Worm (Caenorhabditis elegans) whole organism, early embryonic: ENCODE measurements around the gene pgap-2.

Experiments used
- B0310.2 ChIP-seq: sonication (generic microtip); optimal IDR thresholded peaks from 2 replicates; lab custom pipeline; 2016; ENCODE audit warnings: mild to moderate bottlenecking, missing genetic modification characterization, missing compliant biosample characterization
- F13C5.2 ChIP-seq: sonication (generic microtip); optimal IDR thresholded peaks from 2 replicates; lab custom pipeline; 2017; ENCODE audit warnings: mild to moderate bottlenecking, missing genetic modification characterization, inconsistent platforms, missing compliant biosample characterization
- aly-1 ChIP-seq: sonication (generic microtip); optimal IDR thresholded peaks from 2 replicates; lab custom pipeline; 2016; ENCODE audit warnings: missing genetic modification characterization, missing compliant biosample characterization
- ama-1 ChIP-seq: fragments of 150-350 bp; optimal IDR thresholded peaks from 2 replicates; lab custom pipeline; 2014
- ceh-13 ChIP-seq: fragments of 200-800 bp; sonication (Bioruptor generic); optimal IDR thresholded peaks from 2 replicates; lab custom pipeline; 2018; ENCODE audit warnings: mild to moderate bottlenecking, missing genetic modification characterization, missing compliant biosample characterization
- ceh-36 ChIP-seq: sonication (generic microtip); optimal IDR thresholded peaks from 2 replicates; lab custom pipeline; 2016; ENCODE audit warnings: missing genetic modification characterization, inconsistent platforms, missing compliant biosample characterization
- ets-7 ChIP-seq: sonication (generic microtip); optimal IDR thresholded peaks from 2 replicates; lab custom pipeline; 2016; ENCODE audit warnings: missing genotype, missing genetic modification characterization, missing compliant biosample characterization
- flt-1 ChIP-seq: fragments of 200-800 bp; sonication (Bioruptor generic); IDR thresholded peaks from 2 replicates; pipeline ENCODE4 v1.3.6; 2022; ENCODE audit warnings: missing genetic modification characterization, missing compliant biosample characterization
- hmbx-1 ChIP-seq: sonication (generic microtip); optimal IDR thresholded peaks from 2 replicates; lab custom pipeline; 2016; ENCODE audit warnings: mild to moderate bottlenecking, missing genetic modification characterization, missing compliant biosample characterization
- hmg-4 ChIP-seq: fragments of 200-800 bp; sonication (Bioruptor generic); optimal IDR thresholded peaks from 2 replicates; lab custom pipeline; 2018; ENCODE audit warnings: mild to moderate bottlenecking, missing genetic modification characterization, missing compliant biosample characterization
- hnd-1 ChIP-seq: sonication (generic microtip); optimal IDR thresholded peaks from 2 replicates; lab custom pipeline; 2016; ENCODE audit warnings: missing genetic modification characterization, missing compliant biosample characterization
- pes-1 ChIP-seq: fragments of 200-800 bp; sonication (Bioruptor generic); IDR thresholded peaks from 2 replicates; pipeline ENCODE4 v1.3.6; 2022; ENCODE audit warnings: missing genetic modification reagents, missing genetic modification characterization, missing compliant biosample characterization
- scrt-1 ChIP-seq: fragments of 200-800 bp; sonication (Bioruptor generic); IDR thresholded peaks from 2 replicates; pipeline ENCODE4 v1.3.6; 2022; ENCODE audit warnings: missing genetic modification characterization, missing compliant biosample characterization
- sea-1 ChIP-seq: fragments of 200-800 bp; sonication (Bioruptor generic); conservative IDR thresholded peaks from 2 replicates; pipeline ENCODE4 v1.3.6; 2022; ENCODE audit warnings: missing genetic modification characterization, missing compliant biosample characterization
- tbx-11 ChIP-seq: fragments of 200-800 bp; sonication (Bioruptor generic); IDR thresholded peaks from 2 replicates; pipeline ENCODE4 v1.3.6; 2022; ENCODE audit warnings: missing genetic modification characterization, missing compliant biosample characterization
- tbx-37 ChIP-seq: fragments of 200-800 bp; sonication (Bioruptor generic); conservative IDR thresholded peaks from 2 replicates; pipeline ENCODE4 v1.3.6; 2022; ENCODE audit warnings: missing genetic modification reagents, missing genetic modification characterization, missing compliant biosample characterization
- tra-4 ChIP-seq: sonication (generic microtip); optimal IDR thresholded peaks from 2 replicates; lab custom pipeline; 2017; ENCODE audit warnings: missing genetic modification characterization, missing compliant biosample characterization

Gene pgap-2

DNA sequence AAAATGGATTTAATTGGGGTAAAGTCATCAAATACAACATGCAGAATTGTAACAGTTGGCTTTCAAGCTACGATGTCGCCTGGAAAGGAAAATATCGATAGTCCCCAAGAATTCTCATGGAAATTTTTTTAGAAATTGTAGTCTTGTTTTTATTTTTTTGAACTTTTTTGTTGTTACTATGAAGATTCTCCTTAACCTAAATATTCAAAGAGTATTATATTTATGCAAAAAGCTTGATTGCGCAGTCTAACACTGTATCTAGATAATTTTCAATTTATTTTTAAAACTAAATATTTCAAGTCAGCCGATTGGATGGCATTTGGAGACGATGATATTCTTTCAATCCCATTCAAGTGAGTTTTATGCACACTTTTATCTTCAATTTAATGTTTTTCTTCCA, at the start of gene pgap-2:
TSS of gene pgap-2 (plus strand) at position 301 of the 400 bp plus-strand sequence.
- TF ChIP-seq aly-1 (tag; lab: Kevin White, UChicago) (no peak), tbx-37 (no peak), scrt-1 (no peak), ama-1 (lab: Kevin White, UChicago) (no peak), tbx-11 (GFP tag; lab: Robert Waterston, UW) (no peak)

- TF ChIP-seq tra-4 (tag; lab: Kevin White, UChicago) (no peak), aly-1 (tag; lab: Kevin White, UChicago) (no peak), flt-1 (GFP tag; lab: Robert Waterston, UW) (no peak), hmbx-1 (no peak), hmg-4 (GFP tag; lab: Kevin White, UChicago) (no peak), ceh-36 (tag; lab: Kevin White, UChicago) (no peak), tbx-11 (GFP tag; lab: Robert Waterston, UW) (no peak), ets-7 (tag; lab: Kevin White, UChicago) (no peak), ama-1 (lab: Kevin White, UChicago) (no peak), pes-1 (GFP tag; lab: Robert Waterston, UW) (no peak), F13C5.2 (no peak), hnd-1 (tag; lab: Kevin White, UChicago) (no peak), tbx-37 (no peak), scrt-1 (no peak), B0310.2 (tag; lab: Kevin White, UChicago) (no peak), ceh-13 (no peak)
These were observed 48.9 kb upstream of the pgap-2 start for ce11 chrIII:4656415-4656814.

DNA sequence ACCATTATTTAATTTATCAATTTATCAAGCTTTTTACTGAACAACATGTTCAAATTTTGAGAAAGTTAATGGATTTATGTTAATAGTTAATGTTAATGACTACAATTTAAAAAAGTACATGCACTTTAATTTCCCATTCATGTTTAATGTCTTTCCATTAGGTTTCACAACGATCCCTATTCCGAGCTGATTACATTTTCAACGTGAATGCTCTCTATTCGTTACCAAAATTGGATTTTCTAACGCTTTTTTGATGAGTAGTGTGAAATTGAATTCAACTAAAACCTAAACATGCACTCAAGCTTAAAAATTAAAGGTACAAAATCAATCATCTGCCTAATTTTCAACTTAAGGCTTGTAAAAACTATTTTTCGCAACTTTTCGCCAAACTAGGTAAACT, 47.9 kb upstream of the pgap-2 start:
- TF ChIP-seq hmbx-1 (no peak), F13C5.2 (no peak), hmg-4 (GFP tag; lab: Kevin White, UChicago) (no peak), sea-1 (no peak)

DNA sequence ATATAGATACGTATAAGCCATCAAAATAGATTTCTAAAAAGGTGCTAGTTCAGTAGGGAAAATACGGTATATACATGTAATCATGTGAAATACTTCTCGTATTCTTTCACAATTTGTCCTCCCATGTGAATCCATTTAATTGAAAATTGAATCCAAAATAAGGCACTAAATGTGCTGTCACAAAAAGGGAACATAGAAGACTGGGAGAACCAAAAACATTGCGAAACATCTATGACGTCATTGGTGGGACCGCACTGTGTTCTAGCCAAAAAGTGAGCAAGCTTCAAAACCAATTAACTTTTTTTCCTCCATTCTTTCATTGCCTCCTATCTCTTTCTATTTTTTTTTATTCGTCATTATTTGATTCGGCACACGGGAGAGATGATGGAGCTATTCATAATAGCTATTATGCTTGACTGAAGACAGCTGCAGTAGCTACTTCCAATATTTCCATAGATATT, 46.9 kb upstream of the pgap-2 start, which contains the start of gene cdka-1:
TSS of gene cdka-1 (plus strand) at position 411 of the 461 bp plus-strand sequence.
- no peak for TF ChIP-seq tbx-11 (GFP tag; lab: Robert Waterston, UW)
- TF ChIP-seq ama-1 (lab: Kevin White, UChicago): no peak
- no peak for TF ChIP-seq ets-7 (tag; lab: Kevin White, UChicago)

ce11 chrIII:4659426-4659825, 45.9 kb upstream of the pgap-2 start:
- TF ChIP-seq hnd-1 (tag; lab: Kevin White, UChicago) (no peak), scrt-1 (no peak), B0310.2 (tag; lab: Kevin White, UChicago) (no peak)

DNA sequence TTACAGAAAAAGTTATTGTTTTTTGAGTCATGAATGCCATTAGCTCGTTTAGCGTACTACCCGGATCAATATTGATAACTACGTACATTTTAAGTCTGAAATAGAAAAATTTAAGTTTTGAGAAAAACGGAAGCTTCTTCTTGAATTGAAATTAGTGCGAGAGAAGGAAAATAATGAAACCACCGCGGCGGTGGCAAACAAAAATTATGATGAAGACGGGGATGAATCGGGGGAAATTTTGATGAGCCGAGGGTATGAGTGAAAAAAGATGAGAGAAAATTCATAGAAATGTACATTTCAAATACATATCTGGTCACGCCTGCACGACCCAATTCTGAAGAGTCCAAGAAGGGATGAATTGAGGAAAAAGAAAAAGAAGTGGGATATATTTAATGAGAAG, 40.0 kb upstream of the pgap-2 start, which contains the start of gene T23F11.4:
TSS of gene T23F11.4 (minus strand) at position 101 of the 400 bp plus-strand sequence.
- TF ChIP-seq flt-1 (GFP tag; lab: Robert Waterston, UW): no peak
- no peak for TF ChIP-seq tra-4 (tag; lab: Kevin White, UChicago)
- TF ChIP-seq tbx-37: no peak
- no peak for TF ChIP-seq scrt-1
- no peak for TF ChIP-seq hmg-4 (GFP tag; lab: Kevin White, UChicago)
- TF ChIP-seq aly-1 (tag; lab: Kevin White, UChicago): no peak
- TF ChIP-seq ama-1 (lab: Kevin White, UChicago): no peak
- TF ChIP-seq tbx-11 (GFP tag; lab: Robert Waterston, UW): no peak
- no peak for TF ChIP-seq sea-1
- no peak for TF ChIP-seq ets-7 (tag; lab: Kevin White, UChicago)
- no peak for TF ChIP-seq hnd-1 (tag; lab: Kevin White, UChicago)
- TF ChIP-seq F13C5.2: no peak
- no peak for TF ChIP-seq ceh-13
- no peak for TF ChIP-seq B0310.2 (tag; lab: Kevin White, UChicago)
- TF ChIP-seq ceh-36 (tag; lab: Kevin White, UChicago): no peak
- TF ChIP-seq pes-1 (GFP tag; lab: Robert Waterston, UW): no peak
- no peak for TF ChIP-seq hmbx-1

DNA sequence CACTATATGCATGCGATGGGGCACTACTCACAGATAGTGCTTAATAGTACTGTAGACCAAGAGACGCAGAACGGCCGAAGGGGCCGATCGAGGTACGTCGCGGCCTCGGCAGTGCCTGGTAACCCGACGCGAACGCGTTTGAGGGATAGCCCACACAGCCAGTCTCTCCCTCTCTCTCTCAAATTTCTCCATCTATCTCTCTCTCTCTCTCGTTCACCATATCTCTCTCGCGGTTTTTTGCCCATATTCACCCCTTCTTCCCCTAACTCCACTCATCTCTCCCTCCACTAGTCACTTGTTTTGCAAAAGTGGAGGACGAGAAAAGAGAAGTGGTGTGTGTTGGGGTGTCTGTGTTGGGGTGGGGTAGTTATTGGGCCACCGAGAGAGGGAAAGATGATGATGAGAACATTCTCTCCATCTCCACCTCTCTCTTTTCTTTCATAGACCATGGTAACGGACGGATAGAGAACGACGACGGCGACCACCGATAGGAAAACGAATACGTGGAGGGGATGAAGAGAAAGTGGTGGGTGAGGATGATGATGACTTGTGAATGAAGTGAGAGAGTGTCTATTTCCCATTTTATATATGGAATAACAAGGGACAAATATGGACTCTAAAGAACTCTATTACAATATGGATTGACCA, 38.4 kb upstream of the pgap-2 start:
- TF ChIP-seq hmbx-1: no peak
- TF ChIP-seq ets-7 (tag; lab: Kevin White, UChicago): no peak
- 0 out of 2 replicates have a peak, but pooled peaks have one; percentile 23 for TF ChIP-seq sea-1
- TF ChIP-seq ama-1 (lab: Kevin White, UChicago): no peak
- no peak for TF ChIP-seq B0310.2 (tag; lab: Kevin White, UChicago)
- peak; percentile 7 for TF ChIP-seq ceh-36 (tag; lab: Kevin White, UChicago)
- peak; percentile 67 for TF ChIP-seq aly-1 (tag; lab: Kevin White, UChicago)
- no peak for TF ChIP-seq ceh-13
- peak; percentile 83 for TF ChIP-seq F13C5.2
- TF ChIP-seq hmg-4 (GFP tag; lab: Kevin White, UChicago): peak; percentile 87
- TF ChIP-seq tra-4 (tag; lab: Kevin White, UChicago): no peak
- no peak for TF ChIP-seq pes-1 (GFP tag; lab: Robert Waterston, UW)
- no peak for TF ChIP-seq scrt-1
- no peak for TF ChIP-seq flt-1 (GFP tag; lab: Robert Waterston, UW)
- no peak for TF ChIP-seq tbx-11 (GFP tag; lab: Robert Waterston, UW)
- TF ChIP-seq tbx-37: no peak
- no peak for TF ChIP-seq hnd-1 (tag; lab: Kevin White, UChicago)

DNA sequence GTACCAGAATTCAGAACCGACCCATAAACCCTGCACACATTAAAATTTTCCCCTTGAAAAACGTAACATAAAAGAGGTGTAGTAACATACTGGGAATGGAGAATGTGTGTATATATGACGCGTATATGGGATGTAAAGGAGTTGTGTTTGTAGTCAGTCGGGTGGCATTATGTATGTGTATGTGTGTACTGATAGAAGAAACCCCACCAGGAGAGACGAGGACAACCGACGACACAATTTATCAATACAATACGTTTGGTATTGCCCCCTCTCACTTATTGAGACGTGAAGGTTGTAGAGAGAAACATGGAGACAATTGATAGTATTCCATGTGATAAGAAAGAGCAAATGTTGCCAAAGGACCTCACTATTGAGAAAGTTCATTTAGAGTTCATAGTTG, 37.2 kb upstream of the pgap-2 start:
- TF ChIP-seq scrt-1 (no peak), tra-4 (tag; lab: Kevin White, UChicago) (no peak), flt-1 (GFP tag; lab: Robert Waterston, UW) (no peak), pes-1 (GFP tag; lab: Robert Waterston, UW) (no peak), sea-1 (no peak), B0310.2 (tag; lab: Kevin White, UChicago) (no peak), ceh-36 (tag; lab: Kevin White, UChicago) (no peak), F13C5.2 (no peak), aly-1 (tag; lab: Kevin White, UChicago) (no peak), ets-7 (tag; lab: Kevin White, UChicago) (no peak), hmbx-1 (no peak), hnd-1 (tag; lab: Kevin White, UChicago) (no peak), ama-1 (lab: Kevin White, UChicago) (no peak), tbx-37 (no peak), tbx-11 (GFP tag; lab: Robert Waterston, UW) (no peak), ceh-13 (no peak)
